Worm (Caenorhabditis elegans) whole organism, L4 larva: Measurements from ENCODE around the gene clec-219.

ENCODE experiments used
- F44E2.7 ChIP-seq: fragments of 200-800 bp; sonication (Bioruptor generic); IDR thresholded peaks from 2 replicates; pipeline ENCODE4 v2.1.2; 2022; ENCODE audit warnings: missing genetic modification characterization, missing compliant biosample characterization
- T26A8.4 ChIP-seq: fragments of 200-800 bp; sonication (Bioruptor generic); IDR thresholded peaks from 2 replicates; pipeline ENCODE4 v1.3.6; 2022; ENCODE audit warnings: missing genetic modification characterization, missing compliant biosample characterization
- Y48G9A.11 ChIP-seq: fragments of 200-800 bp; sonication (Bioruptor generic); IDR thresholded peaks from 2 replicates; pipeline ENCODE4 v1.3.6; 2022; ENCODE audit warnings: missing genetic modification reagents, missing genetic modification characterization, missing compliant biosample characterization
- Y75B8A.6 ChIP-seq: fragments of 200-800 bp; sonication (Bioruptor generic); IDR thresholded peaks from 2 replicates; pipeline ENCODE4 v1.3.6; 2022; ENCODE audit warnings: missing genetic modification reagents, missing genetic modification characterization, missing compliant biosample characterization
- aha-1 ChIP-seq: fragments of 150-350 bp; peaks from one replicate; lab custom pipeline; 2014; ENCODE audit warnings: missing biosample characterization, missing genetic modification characterization
- aly-2 ChIP-seq: sonication (generic microtip); optimal IDR thresholded peaks from 2 replicates; lab custom pipeline; 2018; ENCODE audit warnings: missing biosample characterization, missing genetic modification characterization
- arid-1 ChIP-seq: fragments of 200-800 bp; sonication (Bioruptor generic); conservative IDR thresholded peaks from 2 replicates; pipeline ENCODE4 v1.3.6; 2022; ENCODE audit warnings: missing genetic modification reagents, missing genetic modification characterization, missing compliant biosample characterization
- ceh-20 ChIP-seq: fragments of 200-800 bp; sonication (Bioruptor generic); IDR thresholded peaks from 2 replicates; pipeline ENCODE4 v1.3.6; 2022; ENCODE audit warnings: missing genetic modification reagents, missing genetic modification characterization, missing compliant biosample characterization
- ceh-82 ChIP-seq: sonication (generic microtip); optimal IDR thresholded peaks from 2 replicates; lab custom pipeline; 2017; ENCODE audit warnings: missing biosample characterization, missing genetic modification characterization
- ces-1 ChIP-seq: fragments of 150-350 bp; sonication (generic microtip); optimal IDR thresholded peaks from 4 replicates; lab custom pipeline; 2014; ENCODE audit warnings: missing biosample characterization, missing genetic modification reagents, missing genetic modification characterization
- cey-2 ChIP-seq: sonication (generic microtip); optimal IDR thresholded peaks from 3 replicates; lab custom pipeline; 2017; ENCODE audit warnings: missing genetic modification characterization, mild to moderate bottlenecking, missing compliant biosample characterization, antibody characterized with exemption, borderline replicate concordance; ENCODE audit not compliant: insufficient read depth
- daf-16 ChIP-seq, 3 experiments: sonication (generic microtip); optimal IDR thresholded peaks; 2 replicates each; lab custom pipeline; 2016 to 2017; ENCODE audit warnings: missing genetic modification characterization in 3 of 3, missing genetic modification reagents in 3 of 3, mild to moderate bottlenecking in 2 of 3, missing compliant biosample characterization in 2 of 3, missing biosample characterization in 1 of 3, moderate library complexity in 1 of 3
- dmd-6 ChIP-seq: fragments of 200-800 bp; sonication (Bioruptor generic); IDR thresholded peaks from 2 replicates; pipeline ENCODE4 v1.3.6; 2022; ENCODE audit warnings: missing genetic modification reagents, missing genetic modification characterization, missing compliant biosample characterization
- dpl-1 ChIP-seq: fragments of 150-350 bp; optimal IDR thresholded peaks from 2 replicates; lab custom pipeline; 2014; ENCODE audit warnings: missing biosample characterization, missing genetic modification reagents, missing genetic modification characterization
- dve-1 ChIP-seq: sonication (generic microtip); optimal IDR thresholded peaks from 2 replicates; lab custom pipeline; 2017; ENCODE audit warnings: antibody characterized with exemption, mild to moderate bottlenecking, missing genetic modification characterization, missing compliant biosample characterization; ENCODE audit not compliant: insufficient read depth
- fos-1 ChIP-seq: fragments of 150-350 bp; optimal IDR thresholded peaks from 2 replicates; lab custom pipeline; 2014; ENCODE audit warnings: missing biosample characterization, missing genetic modification characterization
- lim-7 ChIP-seq: fragments of 200-800 bp; sonication (Bioruptor generic); IDR thresholded peaks from 2 replicates; pipeline ENCODE4 v1.3.6; 2022; ENCODE audit warnings: missing genetic modification characterization, missing compliant biosample characterization
- lin-29 ChIP-seq: fragments of 200-800 bp; sonication (Bioruptor generic); IDR thresholded peaks from 2 replicates; pipeline ENCODE4 v1.3.6; 2022; ENCODE audit warnings: missing genetic modification reagents, missing genetic modification characterization, missing compliant biosample characterization
- lin-38 ChIP-seq: fragments of 200-800 bp; sonication (Bioruptor generic); IDR thresholded peaks from 2 replicates; pipeline ENCODE4 v1.3.6; 2022; ENCODE audit warnings: missing genetic modification reagents, missing genetic modification characterization, missing compliant biosample characterization
- madf-9 ChIP-seq: fragments of 200-800 bp; sonication (Bioruptor generic); conservative IDR thresholded peaks from 2 replicates; pipeline ENCODE4 v1.3.6; 2022; ENCODE audit warnings: missing genetic modification reagents, missing genetic modification characterization, missing compliant biosample characterization
- nhr-102 ChIP-seq: sonication (generic microtip); optimal IDR thresholded peaks from 2 replicates; lab custom pipeline; 2016; ENCODE audit warnings: mild to moderate bottlenecking, missing genetic modification characterization, moderate library complexity, missing compliant biosample characterization
- nhr-25 ChIP-seq: sonication (generic microtip); optimal IDR thresholded peaks from 2 replicates; lab custom pipeline; 2017; ENCODE audit warnings: missing genetic modification characterization, mild to moderate bottlenecking, missing compliant biosample characterization, antibody characterized with exemption, moderate library complexity, borderline replicate concordance; ENCODE audit not compliant: insufficient read depth
- nhr-28 ChIP-seq: fragments of 150-350 bp; optimal IDR thresholded peaks from 2 replicates; lab custom pipeline; 2014; ENCODE audit warnings: missing biosample characterization, missing genetic modification characterization
- saeg-2 ChIP-seq: fragments of 200-800 bp; sonication (Bioruptor generic); IDR thresholded peaks from 2 replicates; pipeline ENCODE4 v1.3.6; 2022; ENCODE audit warnings: missing genetic modification reagents, missing genetic modification characterization, missing compliant biosample characterization
- set-16 ChIP-seq: fragments of 200-800 bp; sonication (Bioruptor generic); IDR thresholded peaks from 2 replicates; pipeline ENCODE4 v1.3.6; 2022; ENCODE audit warnings: missing genetic modification reagents, missing genetic modification characterization, missing compliant biosample characterization
- spr-1 ChIP-seq: sonication (generic microtip); optimal IDR thresholded peaks from 2 replicates; lab custom pipeline; 2016; ENCODE audit warnings: mild to moderate bottlenecking, missing genetic modification characterization, missing compliant biosample characterization
- spr-3 ChIP-seq: fragments of 200-800 bp; sonication (Bioruptor generic); optimal IDR thresholded peaks from 2 replicates; lab custom pipeline; 2018; ENCODE audit warnings: mild to moderate bottlenecking, missing genetic modification characterization, missing compliant biosample characterization
- unc-130 ChIP-seq: sonication (generic microtip); optimal IDR thresholded peaks from 2 replicates; lab custom pipeline; 2016; ENCODE audit warnings: missing genetic modification reagents, missing genetic modification characterization, missing compliant biosample characterization
- unc-62 ChIP-seq, 3 experiments: fragments of 150-350 bp in 1 of 3; sonication (generic microtip); optimal IDR thresholded peaks in 2 of 3; peaks in 1 of 3; 1 replicate in 1 of 3; 2 replicates in 2 of 3; lab custom pipeline; 2014 to 2017; ENCODE audit warnings: missing biosample characterization in 3 of 3, missing genetic modification characterization in 3 of 3, missing genetic modification reagents in 3 of 3, missing genotype in 1 of 3
- zip-11 ChIP-seq: fragments of 200-800 bp; sonication (Bioruptor generic); IDR thresholded peaks from 2 replicates; pipeline ENCODE4 v1.3.6; 2022; ENCODE audit warnings: missing genetic modification characterization, missing compliant biosample characterization

The clec-219 gene

DNA sequence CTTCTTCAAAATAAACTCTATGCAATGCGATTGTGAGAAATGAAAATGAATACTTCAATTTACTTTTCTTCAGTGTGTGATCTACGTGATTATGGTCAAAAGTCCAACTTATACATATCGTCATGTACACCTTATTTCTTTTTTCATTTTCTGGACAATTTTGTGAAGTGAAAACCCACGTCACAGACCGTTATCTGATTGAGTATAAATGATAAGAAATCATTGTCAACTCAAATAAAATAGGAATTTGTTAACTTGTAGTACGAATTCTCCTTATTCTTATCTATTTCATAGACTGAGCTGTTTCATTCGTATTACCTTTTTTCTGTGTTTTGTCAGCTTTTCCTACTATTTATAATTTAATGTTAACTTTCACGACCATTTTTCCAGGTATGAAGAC, 46.2 kb upstream of the clec-219 start, which contains the start of gene asp-5 (continued):
- peak; percentile 57 for TF ChIP-seq nhr-28
- no peak for TF ChIP-seq lim-7 (GFP tag; lab: Robert Waterston, UW)
- TF ChIP-seq set-16 (GFP tag; lab: Robert Waterston, UW), result no peak
- TF ChIP-seq dmd-6 (GFP tag; lab: Robert Waterston, UW), result peak; percentile 26; the same call in 1 of the 2 replicates
- TF ChIP-seq F44E2.7 (GFP tag; lab: Robert Waterston, UW), result no peak
- TF ChIP-seq arid-1, result no peak
- no peak for TF ChIP-seq lin-29 (GFP tag; lab: Robert Waterston, UW)
- TF ChIP-seq dve-1 (tag; lab: Kevin White, UChicago), result peak; percentile 59
- TF ChIP-seq nhr-102 (tag; lab: Kevin White, UChicago), result no peak
- TF ChIP-seq cey-2 (tag; lab: Kevin White, UChicago), result no peak
- TF ChIP-seq aly-2 (tag; lab: Kevin White, UChicago), result no peak
- TF ChIP-seq Y75B8A.6 (GFP tag; lab: Robert Waterston, UW), result no peak
- TF ChIP-seq spr-1 (tag; lab: Kevin White, UChicago), result no peak
- TF ChIP-seq dpl-1, result no peak

DNA sequence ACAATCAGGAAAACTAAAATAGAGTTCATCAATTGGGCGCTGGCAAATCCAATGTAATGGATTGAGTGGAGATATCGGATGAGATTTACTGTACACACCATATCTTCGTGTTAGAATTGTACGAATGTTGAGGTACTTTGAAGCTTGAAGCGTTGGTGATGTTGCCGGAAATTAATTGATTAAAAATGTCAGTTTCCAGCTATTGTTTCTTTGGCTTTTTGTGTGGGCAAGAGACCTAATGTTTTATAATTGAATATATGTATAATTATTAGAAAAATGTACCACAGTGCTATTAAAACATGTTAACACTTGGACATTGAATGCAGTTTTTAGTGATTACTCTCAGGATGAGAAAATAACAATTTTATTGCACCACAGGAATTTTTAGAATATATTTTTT, 39.4 kb upstream of the clec-219 start, which contains the start of gene str-136:
str-136 (minus strand) TSS at position 101 of the 400 bp plus-strand sequence.
- TF ChIP-seq ceh-20 (GFP tag; lab: Robert Waterston, UW) (no peak), unc-62 (GFP tag; optimal IDR thresholded peaks at IDR 0.05 in 1 of 2; lab: Kevin White, UChicago) (peak in 1 of 2 experiments; percentile 9), unc-62 (tag; optimal IDR thresholded peaks at IDR 0.05; lab: Kevin White, UChicago) (no peak)

DNA sequence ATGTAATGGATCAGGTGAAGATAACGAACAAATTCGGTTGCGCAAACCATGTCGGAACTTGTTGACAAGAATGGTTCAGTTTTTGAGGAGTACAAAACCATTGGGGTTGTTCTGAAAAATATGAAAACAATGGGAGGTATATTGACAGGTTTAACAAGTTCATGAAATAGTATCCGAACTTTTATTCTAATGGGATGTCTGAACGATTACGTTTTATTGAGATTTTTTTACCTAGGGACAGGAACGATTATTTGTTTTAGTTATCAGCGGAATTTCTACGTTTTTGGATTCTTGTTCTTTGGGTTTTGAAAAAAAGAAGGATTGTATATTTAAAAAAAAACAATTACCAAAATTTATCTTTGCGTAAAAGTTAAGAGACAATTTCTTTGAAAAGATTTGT, 37.5 kb upstream of the clec-219 start, which contains the start of gene str-135:
str-135 (minus strand) TSS at position 101 of the 400 bp plus-strand sequence.
- no peak for TF ChIP-seq lin-29 (GFP tag; lab: Robert Waterston, UW)
- no peak for TF ChIP-seq ces-1 (GFP tag; lab: Kevin White, UChicago)
- TF ChIP-seq ceh-82 (tag; lab: Kevin White, UChicago), result no peak
- no peak for TF ChIP-seq spr-3
- no peak for TF ChIP-seq dmd-6 (GFP tag; lab: Robert Waterston, UW)
- no peak for TF ChIP-seq saeg-2 (GFP tag; lab: Robert Waterston, UW)
- no peak for TF ChIP-seq fos-1 (tag; lab: Kevin White, UChicago)
- no peak for TF ChIP-seq nhr-102 (tag; lab: Kevin White, UChicago)
- TF ChIP-seq T26A8.4, result no peak

DNA sequence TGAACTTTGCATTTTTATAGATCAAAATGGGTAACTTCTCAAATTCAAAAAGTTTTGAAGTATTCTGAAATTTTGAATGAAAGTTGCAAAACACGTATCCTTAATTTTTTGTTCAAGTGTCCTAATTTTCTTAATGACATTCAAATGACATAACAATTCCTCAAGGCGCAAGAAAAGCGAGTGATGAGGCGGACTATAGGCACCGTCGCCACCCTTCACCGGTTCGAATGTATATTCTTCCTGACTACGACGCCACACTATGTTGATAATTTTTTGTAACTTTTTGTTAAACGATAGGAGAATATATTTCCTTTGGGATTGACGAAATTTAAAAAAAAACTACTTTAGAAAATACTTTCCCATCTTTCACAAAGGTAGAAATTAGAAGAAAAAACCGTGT, 36.6 kb upstream of the clec-219 start:
- TF ChIP-seq aha-1, result peak; percentile 81
- no peak for TF ChIP-seq unc-130 (GFP tag; lab: Kevin White, UChicago)

DNA sequence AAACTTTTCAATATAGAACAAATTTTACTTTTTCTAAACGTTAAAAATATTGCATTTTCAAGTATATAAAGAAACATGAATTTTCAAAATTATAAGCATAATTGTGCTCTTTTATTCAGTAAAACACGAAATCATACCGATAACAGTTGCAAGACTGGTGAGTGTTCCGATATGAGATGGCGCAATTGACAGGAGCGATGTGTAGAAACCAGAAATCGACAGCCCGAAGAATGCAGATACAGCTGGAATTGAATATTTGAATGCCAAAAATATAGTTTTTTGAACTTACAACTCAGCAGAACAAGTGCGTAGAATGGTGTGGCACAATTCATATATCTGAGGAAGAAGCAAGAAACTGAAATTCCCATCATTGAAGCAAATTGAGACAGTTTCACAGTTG, 35.3 kb upstream of the clec-219 start:
- TF ChIP-seq lin-38 (GFP tag; lab: Robert Waterston, UW) (no peak), zip-11 (GFP tag; lab: Robert Waterston, UW) (no peak), daf-16 (GFP tag; optimal IDR thresholded peaks at IDR 0.05; lab: Kevin White, UChicago) (no peak), daf-16 (tag; optimal IDR thresholded peaks at IDR 0.05; lab: Kevin White, UChicago) (no peak), aha-1 (peak; percentile 62), Y48G9A.11 (GFP tag; lab: Robert Waterston, UW) (no peak), dmd-6 (GFP tag; lab: Robert Waterston, UW) (peak; percentile 16; the same call in 1 of the 2 replicates), nhr-25 (tag; lab: Kevin White, UChicago) (no peak)

DNA sequence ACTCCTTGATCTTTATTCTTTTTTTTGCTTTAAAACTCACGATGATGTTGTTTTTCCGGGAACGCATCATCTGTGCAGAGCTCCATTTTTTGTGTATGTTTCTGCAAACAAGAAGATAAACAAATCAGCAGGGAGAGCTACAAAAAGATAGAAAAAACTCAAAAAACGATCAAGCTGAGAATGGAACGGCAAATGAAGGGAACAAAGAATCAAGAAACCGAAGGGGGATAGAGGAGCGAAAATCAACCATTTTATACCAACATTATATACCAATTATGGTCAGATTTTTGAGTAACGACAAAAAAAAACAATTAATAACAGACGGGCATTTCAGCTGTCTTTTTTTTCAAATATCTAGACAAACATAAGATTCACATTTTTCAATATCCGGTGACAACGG, 33.4 kb upstream of the clec-219 start, which contains the start of gene slc-17.5:
slc-17.5 (minus strand) TSS at position 101 of the 400 bp plus-strand sequence.
- peak in 1 of 2 experiments; percentile 78 for TF ChIP-seq unc-62 (GFP tag; optimal IDR thresholded peaks at IDR 0.05 in 1 of 2; lab: Kevin White, UChicago)
- TF ChIP-seq unc-62 (tag; optimal IDR thresholded peaks at IDR 0.05; lab: Kevin White, UChicago), result no peak
- TF ChIP-seq madf-9 (GFP tag; lab: Robert Waterston, UW), result no peak
